Fruit fly (Drosophila melanogaster) whole organism, embryonic: ENCODE measurements around the gene CG43850.

Source experiments
- Abd-B ChIP-seq: fragments of 200-800 bp; sonication (Bioruptor generic); optimal IDR thresholded peaks from 2 replicates; lab custom pipeline; 2018; ENCODE audit warnings: missing biosample characterization, mild to moderate bottlenecking, missing genetic modification characterization, moderate library complexity
- Awh ChIP-seq: fragments of 200-800 bp; sonication (Bioruptor generic); IDR thresholded peaks from 2 replicates; pipeline ENCODE4, ENCODE4 v1.3.6; 2022; ENCODE audit warnings: missing biosample characterization, missing genetic modification characterization
- CG10267 ChIP-seq: fragments of 200-800 bp; sonication (Bioruptor generic); optimal IDR thresholded peaks from 2 replicates; lab custom pipeline; 2018; ENCODE audit warnings: missing biosample characterization, mild to moderate bottlenecking, missing genetic modification characterization, moderate library complexity
- CG11398 ChIP-seq: fragments of 200-800 bp; sonication (Bioruptor generic); optimal IDR thresholded peaks from 2 replicates; lab custom pipeline; 2016; ENCODE audit warnings: missing biosample characterization, missing genetic modification characterization
- CG11560 ChIP-seq: fragments of 200-800 bp; sonication (Bioruptor generic); IDR thresholded peaks from 3 replicates; pipeline ENCODE4 v1.3.6; 2022; ENCODE audit warnings: missing biosample characterization, missing genetic modification characterization
- CG12299 ChIP-seq: fragments of 200-800 bp; sonication (Bioruptor generic); optimal IDR thresholded peaks from 2 replicates; lab custom pipeline; 2018; ENCODE audit warnings: missing biosample characterization, mild to moderate bottlenecking, missing genetic modification characterization
- CG13123 ChIP-seq: fragments of 200-800 bp; sonication (Bioruptor generic); optimal IDR thresholded peaks from 2 replicates; lab custom pipeline; 2016; ENCODE audit warnings: missing biosample characterization, missing genetic modification characterization
- CG13894 ChIP-seq: fragments of 200-800 bp; sonication (Bioruptor generic); optimal IDR thresholded peaks from 3 replicates; lab custom pipeline; 2018; ENCODE audit warnings: missing biosample characterization, mild to moderate bottlenecking, missing genetic modification characterization, moderate library complexity
- CG14441 ChIP-seq: fragments of 200-800 bp; sonication (Bioruptor generic); IDR thresholded peaks from 2 replicates; pipeline ENCODE4 v1.3.6; 2022; ENCODE audit warnings: missing biosample characterization, missing genetic modification characterization
- CG2116 ChIP-seq: fragments of 200-800 bp; sonication (Bioruptor generic); optimal IDR thresholded peaks from 3 replicates; lab custom pipeline; 2018; ENCODE audit warnings: missing biosample characterization, mild to moderate bottlenecking, missing genetic modification characterization
- CG2120 ChIP-seq: fragments of 200-800 bp; sonication (Bioruptor generic); optimal IDR thresholded peaks from 3 replicates; lab custom pipeline; 2016; ENCODE audit warnings: missing biosample characterization, missing genetic modification characterization
- CG2202 ChIP-seq: fragments of 200-800 bp; sonication (Bioruptor generic); optimal IDR thresholded peaks from 2 replicates; lab custom pipeline; 2018; ENCODE audit warnings: missing biosample characterization, mild to moderate bottlenecking, missing genetic modification characterization
- CG2875 ChIP-seq: fragments of 200-800 bp; sonication (Bioruptor generic); optimal IDR thresholded peaks from 2 replicates; lab custom pipeline; 2017; ENCODE audit warnings: missing biosample characterization, mild to moderate bottlenecking, missing genetic modification characterization, missing genetic modification reagents
- CG30431 ChIP-seq: fragments of 200-800 bp; sonication (Bioruptor generic); optimal IDR thresholded peaks from 2 replicates; lab custom pipeline; 2017; ENCODE audit warnings: missing biosample characterization, missing genetic modification characterization
- CG3407 ChIP-seq: fragments of 200-800 bp; sonication (Bioruptor generic); optimal IDR thresholded peaks from 2 replicates; lab custom pipeline; 2018; ENCODE audit warnings: missing biosample characterization, mild to moderate bottlenecking, missing genetic modification characterization
- CG3838 ChIP-seq: fragments of 200-800 bp; sonication (Bioruptor generic); optimal IDR thresholded peaks from 3 replicates; lab custom pipeline; 2016; ENCODE audit warnings: missing biosample characterization, missing genetic modification characterization
- CG4424 ChIP-seq: fragments of 200-800 bp; sonication (Bioruptor generic); optimal IDR thresholded peaks from 3 replicates; lab custom pipeline; 2016; ENCODE audit warnings: missing biosample characterization, missing genetic modification characterization
- CG7271 ChIP-seq: fragments of 200-800 bp; sonication (Bioruptor generic); optimal IDR thresholded peaks from 2 replicates; lab custom pipeline; 2018; ENCODE audit warnings: missing biosample characterization, mild to moderate bottlenecking, missing genetic modification characterization, moderate library complexity
- CG7928 ChIP-seq: fragments of 200-800 bp; sonication (Bioruptor generic); optimal IDR thresholded peaks from 2 replicates; lab custom pipeline; 2017; ENCODE audit warnings: missing biosample characterization, mild to moderate bottlenecking, missing genetic modification characterization
- CG8388 ChIP-seq: fragments of 200-800 bp; sonication (Bioruptor generic); optimal IDR thresholded peaks from 2 replicates; lab custom pipeline; 2019; ENCODE audit warnings: missing biosample characterization, mild to moderate bottlenecking, missing genetic modification characterization, moderate library complexity
- CG9609 ChIP-seq: fragments of 200-800 bp; sonication (Bioruptor generic); optimal IDR thresholded peaks from 3 replicates; lab custom pipeline; 2016; ENCODE audit warnings: missing biosample characterization, missing genetic modification characterization
- CG9876 ChIP-seq: fragments of 200-800 bp; sonication (Bioruptor generic); optimal IDR thresholded peaks from 2 replicates; lab custom pipeline; 2016; ENCODE audit warnings: missing biosample characterization, missing genetic modification characterization
- Dll ChIP-seq: fragments of 200-800 bp; sonication (Bioruptor generic); IDR thresholded peaks from 4 replicates; pipeline ENCODE4 v1.3.6; 2022; ENCODE audit warnings: missing biosample characterization, missing genetic modification characterization; ENCODE audit not compliant: partially characterized antibody
- Doc3 ChIP-seq: fragments of 200-800 bp; sonication (Bioruptor generic); IDR thresholded peaks from 3 replicates; pipeline ENCODE4 v1.3.6; 2022; ENCODE audit warnings: missing biosample characterization, missing genetic modification characterization; ENCODE audit not compliant: partially characterized antibody
- Neu2 ChIP-seq: fragments of 200-800 bp; sonication (Bioruptor generic); optimal IDR thresholded peaks from 3 replicates; lab custom pipeline; 2016; ENCODE audit warnings: missing biosample characterization, missing genetic modification characterization, borderline replicate concordance
- Nf-YA ChIP-seq: fragments of 200-800 bp; sonication (Bioruptor generic); IDR thresholded peaks from 2 replicates; pipeline ENCODE4 v1.3.6; 2022; ENCODE audit warnings: missing biosample characterization, missing genetic modification characterization
- Sox102F ChIP-seq: fragments of 200-800 bp; sonication (Bioruptor generic); optimal IDR thresholded peaks from 2 replicates; lab custom pipeline; 2018; ENCODE audit warnings: missing biosample characterization, mild to moderate bottlenecking, missing genetic modification characterization, moderate library complexity
- Xbp1 ChIP-seq: fragments of 200-800 bp; sonication (Bioruptor generic); optimal IDR thresholded peaks from 3 replicates; lab custom pipeline; 2016; ENCODE audit warnings: missing biosample characterization, mild to moderate bottlenecking, missing genetic modification characterization
- ap ChIP-seq: fragments of 200-800 bp; sonication (Bioruptor generic); IDR thresholded peaks from 2 replicates; pipeline ENCODE4 v1.3.6; 2022; ENCODE audit warnings: missing biosample characterization, missing genetic modification characterization
- ara ChIP-seq: fragments of 200-800 bp; sonication (Bioruptor generic); IDR thresholded peaks from 2 replicates; pipeline ENCODE4 v1.3.6; 2022; ENCODE audit warnings: missing biosample characterization, missing genetic modification characterization
- bab2 ChIP-seq: fragments of 200-800 bp; sonication (Bioruptor generic); optimal IDR thresholded peaks from 2 replicates; lab custom pipeline; 2016; ENCODE audit warnings: missing biosample characterization, missing genetic modification characterization
- bigmax ChIP-seq: fragments of 200-800 bp; sonication (Bioruptor generic); optimal IDR thresholded peaks from 2 replicates; lab custom pipeline; 2018; ENCODE audit warnings: missing biosample characterization, mild to moderate bottlenecking, missing genetic modification characterization
- bsh ChIP-seq, 2 experiments: fragments of 200-800 bp; sonication (Bioruptor generic); optimal IDR thresholded peaks; 2 replicates each; lab custom pipeline; 2017 to 2018; ENCODE audit warnings: mild to moderate bottlenecking in 2 of 2, missing biosample characterization in 2 of 2, missing genetic modification characterization in 2 of 2, moderate library complexity in 1 of 2
- btn ChIP-seq: fragments of 200-800 bp; sonication (Bioruptor generic); optimal IDR thresholded peaks from 2 replicates; lab custom pipeline; 2016; ENCODE audit warnings: missing biosample characterization, missing genetic modification characterization
- fd64A ChIP-seq: fragments of 200-800 bp; sonication (Bioruptor generic); optimal IDR thresholded peaks from 3 replicates; lab custom pipeline; 2018; ENCODE audit warnings: missing biosample characterization, mild to moderate bottlenecking, missing genetic modification characterization
- gce ChIP-seq: fragments of 200-800 bp; sonication (Bioruptor generic); IDR thresholded peaks from 3 replicates; pipeline ENCODE4 v1.3.6; 2022; ENCODE audit warnings: missing biosample characterization, missing genetic modification characterization
- gcm ChIP-seq: fragments of 200-800 bp; sonication (Bioruptor generic); optimal IDR thresholded peaks from 2 replicates; lab custom pipeline; 2019; ENCODE audit warnings: missing biosample characterization, mild to moderate bottlenecking, missing genetic modification characterization, moderate library complexity
- gsb ChIP-seq: fragments of 200-800 bp; sonication (Bioruptor generic); IDR thresholded peaks from 2 replicates; pipeline ENCODE4 v1.3.6; 2022; ENCODE audit warnings: missing biosample characterization, missing genetic modification characterization
- gt ChIP-seq: fragments of 200-800 bp; sonication (Bioruptor generic); IDR thresholded peaks from 2 replicates; pipeline ENCODE4 v1.3.6; 2022; ENCODE audit warnings: missing biosample characterization, missing genetic modification characterization
- ind ChIP-seq: fragments of 200-800 bp; sonication (Bioruptor generic); optimal IDR thresholded peaks from 3 replicates; lab custom pipeline; 2016; ENCODE audit warnings: missing biosample characterization, missing genetic modification characterization
- lmd ChIP-seq: fragments of 200-800 bp; sonication (Bioruptor generic); IDR thresholded peaks from 2 replicates; pipeline ENCODE4 v1.3.6; 2022; ENCODE audit warnings: missing biosample characterization, missing genetic modification characterization
- luna ChIP-seq: fragments of 200-800 bp; sonication (Bioruptor generic); optimal IDR thresholded peaks from 2 replicates; lab custom pipeline; 2016; ENCODE audit warnings: missing biosample characterization, missing genetic modification characterization
- nau ChIP-seq: fragments of 200-800 bp; sonication (Bioruptor generic); optimal IDR thresholded peaks from 3 replicates; lab custom pipeline; 2017; ENCODE audit warnings: missing biosample characterization, mild to moderate bottlenecking, missing genetic modification characterization, missing genetic modification reagents
- org-1 ChIP-seq: fragments of 200-800 bp; sonication (Bioruptor generic); optimal IDR thresholded peaks from 2 replicates; lab custom pipeline; 2017; ENCODE audit warnings: missing biosample characterization, missing genetic modification characterization
- pb ChIP-seq: fragments of 200-800 bp; sonication (Bioruptor generic); optimal IDR thresholded peaks from 3 replicates; lab custom pipeline; 2016; ENCODE audit warnings: missing biosample characterization, missing genetic modification characterization
- row ChIP-seq: fragments of 200-800 bp; sonication (Bioruptor generic); IDR thresholded peaks from 3 replicates; pipeline ENCODE4 v1.3.6; 2022; ENCODE audit warnings: missing biosample characterization, missing genetic modification characterization
- sd ChIP-seq: fragments of 200-800 bp; sonication (Bioruptor generic); optimal IDR thresholded peaks from 3 replicates; lab custom pipeline; 2018; ENCODE audit warnings: missing biosample characterization, mild to moderate bottlenecking, missing genetic modification characterization, moderate library complexity
- sima ChIP-seq: fragments of 200-800 bp; sonication (Bioruptor generic); optimal IDR thresholded peaks from 2 replicates; lab custom pipeline; 2016; ENCODE audit warnings: missing biosample characterization, missing genetic modification characterization
- slou ChIP-seq: fragments of 200-800 bp; sonication (Bioruptor generic); optimal IDR thresholded peaks from 3 replicates; lab custom pipeline; 2016; ENCODE audit warnings: missing biosample characterization, missing genetic modification characterization
- yki ChIP-seq: fragments of >200 bp; optimal IDR thresholded peaks from 3 replicates; lab custom pipeline; 2018
- zfh2 ChIP-seq: fragments of 200-800 bp; sonication (Bioruptor generic); optimal IDR thresholded peaks from 2 replicates; lab custom pipeline; 2016; ENCODE audit warnings: missing biosample characterization, missing genetic modification characterization

Gene CG43850

dm6 chr2L:13366109-13366747, 49.0 kb upstream of the CG43850 start, which contains the start of the genes Nnp-1 and Grx3 (continued):
- TF ChIP-seq CG14441 (GFP tag; lab: Robert Waterston, UW) (peak; percentile 13; the same call in 1 of the 2 replicates), Nf-YA (no peak), btn (GFP tag; lab: Kevin White, UChicago) (no peak), Abd-B (GFP tag; lab: Kevin White, UChicago) (peak; percentile 76), CG7928 (GFP tag; lab: Kevin White, UChicago) (peak; percentile 44), CG11398 (no peak), CG10267 (tag; lab: Kevin White, UChicago) (peak; percentile 72), Sox102F (GFP tag; lab: Kevin White, UChicago) (no peak), gsb (no peak), luna (GFP tag; lab: Kevin White, UChicago) (no peak), row (GFP tag; lab: Robert Waterston, UW) (peak; percentile 92), CG3407 (GFP tag; lab: Kevin White, UChicago) (no peak), org-1 (GFP tag; lab: Kevin White, UChicago) (no peak), Xbp1 (GFP tag; lab: Kevin White, UChicago) (peak; percentile 53), CG2120 (peak; percentile 52), bab2 (GFP tag; lab: Kevin White, UChicago) (no peak), Doc3 (GFP tag; lab: Robert Waterston, UW) (no peak), CG2116 (peak; percentile 54), CG11560 (no peak), nau (GFP tag; lab: Kevin White, UChicago) (no peak), CG12299 (tag; lab: Kevin White, UChicago) (peak; percentile 46), ind (GFP tag; lab: Kevin White, UChicago) (peak; percentile 68), ara (no peak), lmd (GFP tag; lab: Robert Waterston, UW) (peak; percentile 32; the same call in 1 of the 2 replicates), CG7271 (tag; lab: Kevin White, UChicago) (no peak), CG13123 (GFP tag; lab: Kevin White, UChicago) (no peak), CG2202 (no peak), CG3838 (no peak), zfh2 (GFP tag; lab: Kevin White, UChicago) (no peak), gcm (no peak), Awh (GFP tag; lab: Robert Waterston, UW) (no peak), CG9876 (GFP tag; lab: Kevin White, UChicago) (no peak), slou (GFP tag; lab: Kevin White, UChicago) (peak; percentile 2), CG9609 (GFP tag; lab: Kevin White, UChicago) (no peak), pb (no peak), bsh (GFP tag; optimal IDR thresholded peaks at IDR 0.05; lab: Kevin White, UChicago) (peak in 1 of 2 experiments; percentile 51), gce (no peak), bigmax (GFP tag; lab: Kevin White, UChicago) (no peak), ap (GFP tag; lab: Robert Waterston, UW) (no peak), CG2875 (no peak), gt (GFP tag; lab: Robert Waterston, UW) (no peak), sima (GFP tag; lab: Kevin White, UChicago) (no peak), CG8388 (no peak), Neu2 (GFP tag; lab: Kevin White, UChicago) (no peak), Dll (GFP tag; lab: Robert Waterston, UW) (no peak), CG13894 (no peak), yki (lab: Kevin White, UChicago) (no peak), CG30431 (GFP tag; lab: Kevin White, UChicago) (no peak), sd (no peak), fd64A (GFP tag; lab: Kevin White, UChicago) (no peak), CG4424 (GFP tag; lab: Kevin White, UChicago) (peak; percentile 59)
